Fruit fly (Drosophila melanogaster): ENCODE data around the gene CG33177.

DNA sequence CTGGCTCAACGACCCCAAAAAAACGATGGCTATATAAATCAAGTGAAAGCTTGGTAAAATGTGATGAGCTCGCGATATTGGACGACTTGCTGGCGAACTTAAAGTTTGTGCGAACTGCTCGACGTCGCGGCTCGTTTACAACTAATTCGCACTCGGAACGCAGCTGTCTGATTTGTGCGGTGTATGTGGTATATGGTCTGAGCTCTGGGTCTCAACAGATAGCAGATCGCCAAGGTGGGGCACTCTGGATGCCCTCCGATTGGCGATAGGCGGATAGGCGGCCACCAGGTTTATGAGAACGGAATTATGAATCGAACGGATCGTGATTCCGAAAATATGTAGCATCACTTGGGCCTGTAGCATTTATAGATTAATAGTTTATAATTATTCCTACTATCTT lies 35.2 kb downstream of the CG33177 start, which contains the start of gene Cyp4s3:
- TF ChIP-seq fd96Ca (GFP tag; IDR thresholded peaks at IDR 0.05) (no peak), CG17806 (tag; optimal IDR thresholded peaks at IDR 0.05) (no peak), EcR (GFP tag; optimal IDR thresholded peaks at IDR 0.05) (no peak), CG32121 (GFP tag; IDR thresholded peaks at IDR 0.05) (no peak), gl (tag; optimal IDR thresholded peaks at IDR 0.05) (no peak), CG8301 (tag; optimal IDR thresholded peaks at IDR 0.05) (no peak), Ets98B (GFP tag; IDR thresholded peaks at IDR 0.05) (no peak), CG13204 (GFP tag; optimal IDR thresholded peaks at IDR 0.05) (no peak)

All from whole organism, pupa.